Fruit fly (Drosophila melanogaster): ENCODE data around the gene opm.
A peak's percentile ranks its signal among the peaks of the same experiment; 100 is the strongest.

Gene opm

DNA sequence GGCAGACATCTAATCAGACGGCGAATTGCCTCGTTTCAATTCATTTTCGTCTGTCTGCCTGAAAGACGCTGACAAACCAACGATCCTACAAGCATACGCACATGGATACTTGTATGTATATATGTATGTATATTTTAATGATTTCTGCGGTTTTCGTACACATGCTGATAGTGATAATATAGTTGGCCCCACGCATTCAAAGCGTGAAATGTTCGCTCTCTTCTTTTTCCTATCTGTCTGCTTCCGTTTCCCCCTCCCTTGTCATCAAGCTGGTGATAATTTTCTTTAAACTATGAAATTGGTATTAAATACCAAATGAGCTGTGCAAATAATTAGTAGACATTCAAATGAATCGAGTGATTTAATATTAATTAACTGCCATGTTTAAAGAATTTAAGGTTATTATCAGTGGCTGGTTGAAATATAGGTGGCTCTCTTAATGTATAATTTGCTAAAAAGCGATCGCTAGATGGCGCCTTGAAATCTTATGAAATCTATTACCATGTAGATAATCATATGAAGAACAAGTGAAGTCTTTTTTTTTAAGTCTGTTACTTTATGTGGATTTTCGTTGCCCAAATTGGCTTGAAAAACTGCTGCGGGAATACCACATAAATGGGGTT is 14.7 kb upstream of the opm start, which contains the start of gene CG33177 (continued):
- no peak for TF ChIP-seq CG8359 (GFP tag; optimal IDR thresholded peaks at IDR 0.05; ENCODE audit: borderline replicate concordance)
- TF ChIP-seq trh (GFP tag; optimal IDR thresholded peaks at IDR 0.05), result no peak
- TF ChIP-seq Adf1 (GFP tag; IDR thresholded peaks at IDR 0.05), result no peak
- TF ChIP-seq CG15073 (GFP tag; optimal IDR thresholded peaks at IDR 0.05), result no peak
- peak; percentile 55 for TF ChIP-seq phol (tag; optimal IDR thresholded peaks at IDR 0.05)
- TF ChIP-seq CG11696 (GFP tag; IDR thresholded peaks at IDR 0.05), result no peak
- no peak for TF ChIP-seq CG4854 (GFP tag; optimal IDR thresholded peaks at IDR 0.05)
- no peak for TF ChIP-seq CG34224 (GFP tag; IDR thresholded peaks at IDR 0.05; ENCODE audit: partially characterized antibody)
- no peak for TF ChIP-seq CG13624 (GFP tag; optimal IDR thresholded peaks at IDR 0.05)
- no peak for TF ChIP-seq ab (GFP tag; optimal IDR thresholded peaks at IDR 0.05)
- TF ChIP-seq Hr3 (GFP tag; optimal IDR thresholded peaks at IDR 0.05), result no peak
- no peak for TF ChIP-seq Side (GFP tag; optimal IDR thresholded peaks at IDR 0.05)
- TF ChIP-seq cg (GFP tag; optimal IDR thresholded peaks at IDR 0.05), result no peak
- TF ChIP-seq dmrt99B (tag; optimal IDR thresholded peaks at IDR 0.05), result no peak
- TF ChIP-seq CG4282 (GFP tag; optimal IDR thresholded peaks at IDR 0.05), result no peak
- peak; percentile 10 for TF ChIP-seq gro (GFP tag; optimal IDR thresholded peaks at IDR 0.05)
- TF ChIP-seq fd3F (GFP tag; optimal IDR thresholded peaks at IDR 0.05), result no peak
- TF ChIP-seq CG12104 (GFP tag; optimal IDR thresholded peaks at IDR 0.05), result no peak
- TF ChIP-seq HLH54F (GFP tag; optimal IDR thresholded peaks at IDR 0.05), result no peak
- TF ChIP-seq sisA (GFP tag; IDR thresholded peaks at IDR 0.05), result no peak
- no peak for TF ChIP-seq H2.0 (GFP tag; IDR thresholded peaks at IDR 0.05)
- no peak for TF ChIP-seq Atf6 (GFP tag; IDR thresholded peaks at IDR 0.05)
- TF ChIP-seq CG7357 (GFP tag; IDR thresholded peaks at IDR 0.05), result no peak
- no peak for TF ChIP-seq CG12299 (tag; optimal IDR thresholded peaks at IDR 0.05)
- no peak for TF ChIP-seq hb (GFP tag; IDR thresholded peaks at IDR 0.05; ENCODE audit: partially characterized antibody)
- no peak for TF ChIP-seq Gug (GFP tag; IDR thresholded peaks at IDR 0.05)
- no peak for TF ChIP-seq zfh1 (GFP tag; IDR thresholded peaks at IDR 0.05)
- no peak for TF ChIP-seq Sox100B (GFP tag; optimal IDR thresholded peaks at IDR 0.05)
- no peak for TF ChIP-seq CG32772 (GFP tag; IDR thresholded peaks at IDR 0.05)
- no peak for TF ChIP-seq CG9876 (GFP tag; optimal IDR thresholded peaks at IDR 0.05)
- no peak for TF ChIP-seq pan (optimal IDR thresholded peaks at IDR 0.05)
- TF ChIP-seq pan (GFP tag; optimal IDR thresholded peaks at IDR 0.05 in 1 of 2, IDR thresholded peaks at IDR 0.05 in 1 of 2), result no peak
- TF ChIP-seq prd (optimal IDR thresholded peaks at IDR 0.05), result no peak
- TF ChIP-seq prd (GFP tag; IDR thresholded peaks at IDR 0.05), result no peak
- peak; percentile 11 for TF ChIP-seq Deaf1 (tag; optimal IDR thresholded peaks at IDR 0.05)
- TF ChIP-seq twi (tag; optimal IDR thresholded peaks at IDR 0.05), result no peak
- peak; percentile 43 for TF ChIP-seq CG8290 (GFP tag; optimal IDR thresholded peaks at IDR 0.05)
- peak in 1 of 2 experiments; percentile 8 for TF ChIP-seq CG8290 (tag; optimal IDR thresholded peaks at IDR 0.05)
- TF ChIP-seq CG7839 (tag; optimal IDR thresholded peaks at IDR 0.05), result peak; percentile 44
- no peak for TF ChIP-seq CG31365 (tag; optimal IDR thresholded peaks at IDR 0.05)
- no peak for TF ChIP-seq jumu (GFP tag; optimal IDR thresholded peaks at IDR 0.05)
- no peak for TF ChIP-seq CG13775 (GFP tag; optimal IDR thresholded peaks at IDR 0.05)
- TF ChIP-seq crol (GFP tag; IDR thresholded peaks at IDR 0.05), result no peak
- TF ChIP-seq Lhr (GFP tag; optimal IDR thresholded peaks at IDR 0.05), result peak; percentile 22
- no peak for TF ChIP-seq stc (GFP tag; IDR thresholded peaks at IDR 0.05)
- TF ChIP-seq dpn (GFP tag; optimal IDR thresholded peaks at IDR 0.05), result no peak
- TF ChIP-seq lov (optimal IDR thresholded peaks at IDR 0.05), result no peak
- TF ChIP-seq lov (GFP tag; IDR thresholded peaks at IDR 0.05), result no peak
- TF ChIP-seq Myb (GFP tag; optimal IDR thresholded peaks at IDR 0.05), result peak; percentile 82
- TF ChIP-seq kni (GFP tag; optimal IDR thresholded peaks at IDR 0.05), result no peak
- TF ChIP-seq Ada2b (GFP tag; IDR thresholded peaks at IDR 0.05), result no peak
- no peak for TF ChIP-seq NC2β (GFP tag; optimal IDR thresholded peaks at IDR 0.05)
- TF ChIP-seq Fer2 (tag; optimal IDR thresholded peaks at IDR 0.05), result no peak
